Fruit fly (Drosophila melanogaster): ENCODE data around the gene CG33272.

- TF ChIP-seq woc (GFP tag; optimal IDR thresholded peaks at IDR 0.05), result no peak
- no peak for TF ChIP-seq Sp1 (GFP tag; optimal IDR thresholded peaks at IDR 0.05)
- no peak for TF ChIP-seq psq (GFP tag; optimal IDR thresholded peaks at IDR 0.05)
- no peak for TF ChIP-seq tai (GFP tag; optimal IDR thresholded peaks at IDR 0.05)
- no peak for TF ChIP-seq br (GFP tag; optimal IDR thresholded peaks at IDR 0.05)
- TF ChIP-seq Abd-B (GFP tag; optimal IDR thresholded peaks at IDR 0.05), result no peak
These were observed 21.8 kb upstream of the CG33272 start for dm6 chr3L:11531994-11532732.

Measured in whole organism, wandering third instar larva.